Worm (Caenorhabditis elegans) whole organism, L4 larva: ENCODE results near the gene F40F8.3.

Experiments used
- D1046.2 ChIP-seq: fragments of 200-800 bp; sonication (Bioruptor generic); IDR thresholded peaks from 2 replicates; pipeline ENCODE4 v1.3.6; 2022; ENCODE audit warnings: missing genetic modification characterization, missing compliant biosample characterization
- F10B5.3 ChIP-seq: sonication (generic microtip); optimal IDR thresholded peaks from 2 replicates; lab custom pipeline; 2016; ENCODE audit warnings: mild to moderate bottlenecking, missing genetic modification characterization, missing compliant biosample characterization
- F26F4.8 ChIP-seq: fragments of 200-800 bp; sonication (Bioruptor generic); conservative IDR thresholded peaks from 2 replicates; pipeline ENCODE4 v1.3.6; 2022; ENCODE audit warnings: missing genetic modification characterization, missing compliant biosample characterization
- F37D6.2 ChIP-seq: sonication (generic microtip); optimal IDR thresholded peaks from 2 replicates; lab custom pipeline; 2016; ENCODE audit warnings: mild to moderate bottlenecking, missing genetic modification characterization, missing compliant biosample characterization
- F49E8.2 ChIP-seq: sonication (generic microtip); optimal IDR thresholded peaks from 2 replicates; lab custom pipeline; 2016; ENCODE audit warnings: missing compliant biosample characterization, mild to moderate bottlenecking, missing genetic modification characterization, borderline replicate concordance
- T26A8.4 ChIP-seq: fragments of 200-800 bp; sonication (Bioruptor generic); IDR thresholded peaks from 2 replicates; pipeline ENCODE4 v1.3.6; 2022; ENCODE audit warnings: missing genetic modification characterization, missing compliant biosample characterization
- Y48G9A.11 ChIP-seq: fragments of 200-800 bp; sonication (Bioruptor generic); IDR thresholded peaks from 2 replicates; pipeline ENCODE4 v1.3.6; 2022; ENCODE audit warnings: missing genetic modification reagents, missing genetic modification characterization, missing compliant biosample characterization
- aha-1 ChIP-seq: fragments of 150-350 bp; peaks from one replicate; lab custom pipeline; 2014; ENCODE audit warnings: missing biosample characterization, missing genetic modification characterization
- arid-1 ChIP-seq: fragments of 200-800 bp; sonication (Bioruptor generic); conservative IDR thresholded peaks from 2 replicates; pipeline ENCODE4 v1.3.6; 2022; ENCODE audit warnings: missing genetic modification reagents, missing genetic modification characterization, missing compliant biosample characterization
- ceh-20 ChIP-seq: fragments of 200-800 bp; sonication (Bioruptor generic); IDR thresholded peaks from 2 replicates; pipeline ENCODE4 v1.3.6; 2022; ENCODE audit warnings: missing genetic modification reagents, missing genetic modification characterization, missing compliant biosample characterization
- ceh-28 ChIP-seq: fragments of 150-350 bp; optimal IDR thresholded peaks from 2 replicates; lab custom pipeline; 2014; ENCODE audit warnings: missing biosample characterization, missing genetic modification reagents, missing genetic modification characterization
- ceh-32 ChIP-seq: sonication (generic microtip); optimal IDR thresholded peaks from 2 replicates; lab custom pipeline; 2016; ENCODE audit warnings: mild to moderate bottlenecking, missing genetic modification characterization, missing compliant biosample characterization; ENCODE audit not compliant: poor library complexity
- cey-2 ChIP-seq: sonication (generic microtip); optimal IDR thresholded peaks from 3 replicates; lab custom pipeline; 2017; ENCODE audit warnings: missing genetic modification characterization, mild to moderate bottlenecking, missing compliant biosample characterization, antibody characterized with exemption, borderline replicate concordance; ENCODE audit not compliant: insufficient read depth
- daf-16 ChIP-seq, 3 experiments: sonication (generic microtip); optimal IDR thresholded peaks; 2 replicates each; lab custom pipeline; 2016 to 2017; ENCODE audit warnings: missing genetic modification characterization in 3 of 3, missing genetic modification reagents in 3 of 3, mild to moderate bottlenecking in 2 of 3, missing compliant biosample characterization in 2 of 3, missing biosample characterization in 1 of 3, moderate library complexity in 1 of 3
- dpl-1 ChIP-seq: fragments of 150-350 bp; optimal IDR thresholded peaks from 2 replicates; lab custom pipeline; 2014; ENCODE audit warnings: missing biosample characterization, missing genetic modification reagents, missing genetic modification characterization
- egl-43 ChIP-seq: fragments of 200-800 bp; sonication (Bioruptor generic); IDR thresholded peaks from 2 replicates; pipeline ENCODE4 v1.3.6; 2022; ENCODE audit warnings: missing genetic modification reagents, missing genetic modification characterization, missing compliant biosample characterization
- fos-1 ChIP-seq: fragments of 150-350 bp; optimal IDR thresholded peaks from 2 replicates; lab custom pipeline; 2014; ENCODE audit warnings: missing biosample characterization, missing genetic modification characterization
- hif-1 ChIP-seq, 2 experiments: sonication (generic microtip); optimal IDR thresholded peaks; 2 replicates each; lab custom pipeline; 2016 to 2017; ENCODE audit warnings: missing compliant biosample characterization in 2 of 2, missing genetic modification characterization in 2 of 2, missing genetic modification reagents in 2 of 2, missing genotype in 2 of 2, mild to moderate bottlenecking in 1 of 2
- hlh-11 ChIP-seq: fragments of 200-800 bp; sonication (Bioruptor generic); optimal IDR thresholded peaks from 2 replicates; lab custom pipeline; 2018; ENCODE audit warnings: mild to moderate bottlenecking, missing genetic modification characterization, missing compliant biosample characterization
- hmg-1.1 ChIP-seq: fragments of 200-800 bp; sonication (Bioruptor generic); IDR thresholded peaks from 2 replicates; pipeline ENCODE4 v1.3.6; 2022; ENCODE audit warnings: missing genetic modification reagents, missing genetic modification characterization, missing compliant biosample characterization
- lim-7 ChIP-seq: fragments of 200-800 bp; sonication (Bioruptor generic); IDR thresholded peaks from 2 replicates; pipeline ENCODE4 v1.3.6; 2022; ENCODE audit warnings: missing genetic modification characterization, missing compliant biosample characterization
- lin-13 ChIP-seq: fragments of 150-350 bp; optimal IDR thresholded peaks from 2 replicates; lab custom pipeline; 2014; ENCODE audit warnings: missing biosample characterization, missing genetic modification reagents, missing genetic modification characterization
- lin-15B ChIP-seq: fragments of 150-350 bp; sonication (generic microtip); optimal IDR thresholded peaks from 3 replicates; lab custom pipeline; 2014; ENCODE audit warnings: missing biosample characterization, missing genetic modification characterization
- lin-38 ChIP-seq: fragments of 200-800 bp; sonication (Bioruptor generic); IDR thresholded peaks from 2 replicates; pipeline ENCODE4 v1.3.6; 2022; ENCODE audit warnings: missing genetic modification reagents, missing genetic modification characterization, missing compliant biosample characterization
- madf-9 ChIP-seq: fragments of 200-800 bp; sonication (Bioruptor generic); conservative IDR thresholded peaks from 2 replicates; pipeline ENCODE4 v1.3.6; 2022; ENCODE audit warnings: missing genetic modification reagents, missing genetic modification characterization, missing compliant biosample characterization
- mdl-1 ChIP-seq, 2 experiments: fragments of 150-350 bp in 1 of 2; sonication (generic microtip) in 1 of 2; optimal IDR thresholded peaks; 2 replicates each; lab custom pipeline; 2014 to 2017; ENCODE audit warnings: missing biosample characterization in 2 of 2, missing genetic modification characterization in 2 of 2
- mdt-29 ChIP-seq: fragments of 200-800 bp; sonication (Bioruptor generic); IDR thresholded peaks from 2 replicates; pipeline ENCODE4 v1.3.6; 2022; ENCODE audit warnings: missing genetic modification reagents, missing genetic modification characterization, missing compliant biosample characterization
- mxl-2 ChIP-seq: fragments of 200-800 bp; sonication (Bioruptor generic); conservative IDR thresholded peaks from 2 replicates; pipeline ENCODE4 v1.3.6; 2022; ENCODE audit warnings: missing genetic modification reagents, missing genetic modification characterization, missing compliant biosample characterization
- mxl-3 ChIP-seq: fragments of 200-800 bp; sonication (Bioruptor generic); optimal IDR thresholded peaks from 2 replicates; lab custom pipeline; 2018; ENCODE audit warnings: mild to moderate bottlenecking, missing genetic modification characterization, missing compliant biosample characterization
- nhr-111 ChIP-seq: fragments of 200-800 bp; sonication (Bioruptor generic); optimal IDR thresholded peaks from 2 replicates; lab custom pipeline; 2018; ENCODE audit warnings: mild to moderate bottlenecking, missing genetic modification characterization, missing compliant biosample characterization
- nhr-28 ChIP-seq: fragments of 150-350 bp; optimal IDR thresholded peaks from 2 replicates; lab custom pipeline; 2014; ENCODE audit warnings: missing biosample characterization, missing genetic modification characterization
- nhr-41 ChIP-seq: fragments of 200-800 bp; sonication (Bioruptor generic); IDR thresholded peaks from 2 replicates; pipeline ENCODE4 v1.3.6; 2022; ENCODE audit warnings: missing genetic modification reagents, missing genetic modification characterization, missing compliant biosample characterization
- nhr-48 ChIP-seq: sonication (generic microtip); optimal IDR thresholded peaks from 2 replicates; lab custom pipeline; 2016; ENCODE audit warnings: mild to moderate bottlenecking, missing genetic modification characterization, missing compliant biosample characterization
- nhr-76 ChIP-seq: fragments of 150-350 bp; optimal IDR thresholded peaks from 2 replicates; lab custom pipeline; 2014; ENCODE audit warnings: missing biosample characterization, missing genetic modification characterization
- nhr-77 ChIP-seq: fragments of 150-350 bp; optimal IDR thresholded peaks from 2 replicates; lab custom pipeline; 2014; ENCODE audit warnings: missing biosample characterization, missing genetic modification characterization
- php-3 ChIP-seq: fragments of 200-800 bp; sonication (Bioruptor generic); IDR thresholded peaks from 2 replicates; pipeline ENCODE4 v1.3.6; 2022; ENCODE audit warnings: missing genetic modification reagents, missing genetic modification characterization, missing compliant biosample characterization
- pqm-1 ChIP-seq: sonication (generic microtip); optimal IDR thresholded peaks from 2 replicates; lab custom pipeline; 2017; ENCODE audit warnings: missing biosample characterization, missing genetic modification characterization
- skn-1 ChIP-seq: fragments of 150-350 bp; optimal IDR thresholded peaks from 2 replicates; lab custom pipeline; 2014; ENCODE audit warnings: missing biosample characterization, missing genetic modification characterization
- snpc-4 ChIP-seq: fragments of 150-350 bp; optimal IDR thresholded peaks from 2 replicates; lab custom pipeline; 2014; ENCODE audit warnings: missing biosample characterization, missing genetic modification characterization
- spr-3 ChIP-seq: fragments of 200-800 bp; sonication (Bioruptor generic); optimal IDR thresholded peaks from 2 replicates; lab custom pipeline; 2018; ENCODE audit warnings: mild to moderate bottlenecking, missing genetic modification characterization, missing compliant biosample characterization
- tag-97 ChIP-seq: fragments of 200-800 bp; sonication (Bioruptor generic); IDR thresholded peaks from 2 replicates; pipeline ENCODE4 v1.3.6; 2022; ENCODE audit warnings: missing genetic modification characterization, missing compliant biosample characterization
- unc-130 ChIP-seq: sonication (generic microtip); optimal IDR thresholded peaks from 2 replicates; lab custom pipeline; 2016; ENCODE audit warnings: missing genetic modification reagents, missing genetic modification characterization, missing compliant biosample characterization
- unc-39 ChIP-seq: sonication (generic microtip); optimal IDR thresholded peaks from 2 replicates; lab custom pipeline; 2017; ENCODE audit warnings: missing biosample characterization, missing genetic modification characterization
- unc-62 ChIP-seq, 3 experiments: fragments of 150-350 bp in 1 of 3; sonication (generic microtip); optimal IDR thresholded peaks in 2 of 3; peaks in 1 of 3; 1 replicate in 1 of 3; 2 replicates in 2 of 3; lab custom pipeline; 2014 to 2017; ENCODE audit warnings: missing biosample characterization in 3 of 3, missing genetic modification characterization in 3 of 3, missing genetic modification reagents in 3 of 3, missing genotype in 1 of 3
- vab-7 ChIP-seq: fragments of 200-800 bp; sonication (Bioruptor generic); IDR thresholded peaks from 2 replicates; pipeline ENCODE4 v1.3.6; 2022; ENCODE audit warnings: missing genetic modification reagents, missing genetic modification characterization, missing compliant biosample characterization
- zag-1 ChIP-seq: fragments of 150-350 bp; optimal IDR thresholded peaks from 2 replicates; lab custom pipeline; 2014; ENCODE audit warnings: missing biosample characterization, missing genetic modification characterization
- zfp-2 ChIP-seq: sonication (generic microtip); optimal IDR thresholded peaks from 2 replicates; lab custom pipeline; 2016; ENCODE audit warnings: mild to moderate bottlenecking, missing genetic modification characterization, missing compliant biosample characterization
- zfp-3 ChIP-seq: fragments of 200-800 bp; sonication (Bioruptor generic); conservative IDR thresholded peaks from 2 replicates; pipeline ENCODE4 v1.3.6; 2022; ENCODE audit warnings: missing genetic modification reagents, missing genetic modification characterization, missing compliant biosample characterization
- zip-11 ChIP-seq: fragments of 200-800 bp; sonication (Bioruptor generic); IDR thresholded peaks from 2 replicates; pipeline ENCODE4 v1.3.6; 2022; ENCODE audit warnings: missing genetic modification characterization, missing compliant biosample characterization
- zip-2 ChIP-seq: fragments of 150-350 bp; optimal IDR thresholded peaks from 2 replicates; lab custom pipeline; 2014; ENCODE audit warnings: missing biosample characterization, missing genetic modification characterization
- ztf-7 ChIP-seq: fragments of 150-350 bp; optimal IDR thresholded peaks from 2 replicates; lab custom pipeline; 2014; ENCODE audit warnings: missing biosample characterization, missing genetic modification characterization

The F40F8.3 gene

ce11 chrII:11150976-11151375, 21.9 kb downstream of the F40F8.3 start:
- TF ChIP-seq tag-97 (no peak), ceh-32 (tag; lab: Kevin White, UChicago) (no peak), zip-11 (GFP tag; lab: Robert Waterston, UW) (no peak), unc-62 (GFP tag; optimal IDR thresholded peaks at IDR 0.05 in 1 of 2; lab: Kevin White, UChicago) (no peak), unc-62 (tag; optimal IDR thresholded peaks at IDR 0.05; lab: Kevin White, UChicago) (no peak), nhr-48 (tag; lab: Kevin White, UChicago) (peak; percentile 79), daf-16 (GFP tag; optimal IDR thresholded peaks at IDR 0.05; lab: Kevin White, UChicago) (peak in 1 of 2 experiments; percentile 22), daf-16 (tag; optimal IDR thresholded peaks at IDR 0.05; lab: Kevin White, UChicago) (peak; percentile 93), php-3 (GFP tag; lab: Robert Waterston, UW) (peak; percentile 49; the same call in 1 of the 2 replicates), mdl-1 (tag; optimal IDR thresholded peaks at IDR 0.05; lab: Kevin White, UChicago) (peak in 1 of 2 experiments; percentile 13), arid-1 (GFP tag; lab: Robert Waterston, UW) (no peak), nhr-41 (no peak), ceh-20 (GFP tag; lab: Robert Waterston, UW) (no peak), snpc-4 (tag; lab: Kevin White, UChicago) (no peak), lin-38 (GFP tag; lab: Robert Waterston, UW) (0 out of 2 replicates have a peak, but pooled peaks have one; percentile 25), unc-130 (GFP tag; lab: Kevin White, UChicago) (no peak), F26F4.8 (GFP tag; lab: Robert Waterston, UW) (no peak), zip-2 (no peak), ztf-7 (tag; lab: Kevin White, UChicago) (no peak), F49E8.2 (tag; lab: Kevin White, UChicago) (no peak), aha-1 (peak; percentile 81), mdt-29 (GFP tag; lab: Robert Waterston, UW) (peak; percentile 87), hif-1 (tag; optimal IDR thresholded peaks at IDR 0.05; lab: Kevin White, UChicago) (no peak), nhr-77 (tag; lab: Kevin White, UChicago) (peak; percentile 69), nhr-111 (no peak), lin-15B (tag; lab: Kevin White, UChicago) (no peak), egl-43 (GFP tag; lab: Robert Waterston, UW) (no peak), lim-7 (GFP tag; lab: Robert Waterston, UW) (no peak), lin-13 (no peak), F10B5.3 (no peak), zfp-2 (no peak), hmg-1.1 (GFP tag; lab: Robert Waterston, UW) (no peak), dpl-1 (GFP tag; lab: Kevin White, UChicago) (no peak), madf-9 (GFP tag; lab: Robert Waterston, UW) (no peak), T26A8.4 (GFP tag; lab: Robert Waterston, UW) (0 out of 2 replicates have a peak, but pooled peaks have one; percentile 49), Y48G9A.11 (GFP tag; lab: Robert Waterston, UW) (no peak), nhr-76 (tag; lab: Kevin White, UChicago) (no peak), pqm-1 (tag; lab: Kevin White, UChicago) (no peak), F37D6.2 (tag; lab: Kevin White, UChicago) (no peak), cey-2 (tag; lab: Kevin White, UChicago) (no peak), zfp-3 (GFP tag; lab: Robert Waterston, UW) (no peak), nhr-28 (tag; lab: Kevin White, UChicago) (peak; percentile 66), vab-7 (no peak), D1046.2 (no peak), skn-1 (tag; lab: Kevin White, UChicago) (no peak), spr-3 (GFP tag; lab: Kevin White, UChicago) (no peak), hlh-11 (tag; lab: Kevin White, UChicago) (peak; percentile 87), mxl-2 (GFP tag; lab: Robert Waterston, UW) (no peak), unc-39 (tag; lab: Kevin White, UChicago) (no peak), ceh-28 (tag; lab: Kevin White, UChicago) (no peak), zag-1 (tag; lab: Kevin White, UChicago) (no peak), fos-1 (tag; lab: Kevin White, UChicago) (no peak), mxl-3 (GFP tag; lab: Kevin White, UChicago) (no peak)
